Worm (Caenorhabditis elegans): ENCODE data around the gene ZK1290.11.

ZK1290.11 gene

ce11 chrII:7570305-7570704 lies 8.9 kb upstream of the ZK1290.11 start, which contains the start of gene F35D2.3:
F35D2.3 (plus strand) TSS chrII:7570605.
- TF ChIP-seq madf-9 (GFP tag; conservative IDR thresholded peaks at IDR 0.05) (no peak), aly-2 (tag; optimal IDR thresholded peaks at IDR 0.05) (no peak), fos-1 (tag; optimal IDR thresholded peaks at IDR 0.05) (no peak), spr-1 (tag; optimal IDR thresholded peaks at IDR 0.05) (no peak), F49E8.2 (tag; optimal IDR thresholded peaks at IDR 0.05; ENCODE audit: borderline replicate concordance) (no peak), vab-7 (GFP tag; IDR thresholded peaks at IDR 0.05) (no peak), F44E2.7 (GFP tag; IDR thresholded peaks at IDR 0.05) (no peak), Y48G9A.11 (GFP tag; IDR thresholded peaks at IDR 0.05) (no peak), fkh-10 (GFP tag; optimal IDR thresholded peaks at IDR 0.05) (no peak), daf-19 (GFP tag; conservative IDR thresholded peaks at IDR 0.05) (no peak), madf-5 (GFP tag; IDR thresholded peaks at IDR 0.05) (no peak), unc-130 (GFP tag; optimal IDR thresholded peaks at IDR 0.05) (no peak), lin-1 (GFP tag; IDR thresholded peaks at IDR 0.05) (no peak), sdz-12 (GFP tag; optimal IDR thresholded peaks at IDR 0.05) (no peak), nhr-42 (GFP tag; IDR thresholded peaks at IDR 0.05) (no peak), egl-43 (GFP tag; IDR thresholded peaks at IDR 0.05) (no peak), mep-1 (tag; optimal IDR thresholded peaks at IDR 0.05) (no peak)

ce11 chrII:7562616-7563015 lies 1.2 kb upstream of the ZK1290.11 start:
- TF ChIP-seq nhr-237 (tag; optimal IDR thresholded peaks at IDR 0.05) (no peak), unc-62 (GFP tag; optimal IDR thresholded peaks at IDR 0.05 in 1 of 2) (peak in 1 of 2 experiments; percentile 87), unc-62 (tag; optimal IDR thresholded peaks at IDR 0.05) (no peak)

ce11 chrII:7560844-7561243 lies 550 bp downstream of the ZK1290.11 start:
- TF ChIP-seq unc-62 (GFP tag; optimal IDR thresholded peaks at IDR 0.05 in 1 of 2), result peak in 1 of 2 experiments; percentile 96
- no peak for TF ChIP-seq unc-62 (tag; optimal IDR thresholded peaks at IDR 0.05)
- no peak for TF ChIP-seq zag-1 (tag; optimal IDR thresholded peaks at IDR 0.05)
- TF ChIP-seq daf-8 (GFP tag; IDR thresholded peaks at IDR 0.05), result no peak
- TF ChIP-seq ceh-20 (GFP tag; IDR thresholded peaks at IDR 0.05), result no peak
- TF ChIP-seq nhr-77 (tag; optimal IDR thresholded peaks at IDR 0.05), result no peak

- peak; percentile 92 for TF ChIP-seq fkh-10 (GFP tag; optimal IDR thresholded peaks at IDR 0.05)
- no peak for TF ChIP-seq R02D3.7 (tag; optimal IDR thresholded peaks at IDR 0.05)
Observed at ce11 chrII:7558864-7559263, 2.5 kb downstream of the ZK1290.11 start.

ce11 chrII:7557981-7558380 lies 3.4 kb downstream of the ZK1290.11 start:
- TF ChIP-seq T26A8.4 (GFP tag; IDR thresholded peaks at IDR 0.05) (no peak), fkh-10 (GFP tag; optimal IDR thresholded peaks at IDR 0.05) (no peak), arid-1 (GFP tag; conservative IDR thresholded peaks at IDR 0.05) (no peak), skn-1 (tag; optimal IDR thresholded peaks at IDR 0.05) (no peak), mdl-1 (tag; optimal IDR thresholded peaks at IDR 0.05) (peak in 1 of 2 experiments; percentile 33), Y5F2A.4 (GFP tag; optimal IDR thresholded peaks at IDR 0.05) (no peak), F37D6.2 (tag; optimal IDR thresholded peaks at IDR 0.05) (no peak), vab-7 (GFP tag; IDR thresholded peaks at IDR 0.05) (no peak), zfp-2 (tag; optimal IDR thresholded peaks at IDR 0.05) (no peak), unc-62 (GFP tag; optimal IDR thresholded peaks at IDR 0.05 in 1 of 2) (peak in 1 of 2 experiments; percentile 94), unc-62 (tag; optimal IDR thresholded peaks at IDR 0.05) (no peak), zag-1 (tag; optimal IDR thresholded peaks at IDR 0.05) (no peak), dmd-6 (GFP tag; IDR thresholded peaks at IDR 0.05) (peak; percentile 83), ama-1 (optimal IDR thresholded peaks at IDR 0.05) (no peak), nhr-76 (tag; optimal IDR thresholded peaks at IDR 0.05) (no peak), mxl-3 (GFP tag; optimal IDR thresholded peaks at IDR 0.05) (no peak), snpc-1.2 (GFP tag; IDR thresholded peaks at IDR 0.05) (no peak), D1046.2 (GFP tag; IDR thresholded peaks at IDR 0.05) (no peak), Y48G9A.11 (GFP tag; IDR thresholded peaks at IDR 0.05) (no peak), nhr-28 (tag; optimal IDR thresholded peaks at IDR 0.05) (peak; percentile 30), set-16 (GFP tag; IDR thresholded peaks at IDR 0.05) (no peak), nhr-48 (tag; optimal IDR thresholded peaks at IDR 0.05) (peak; percentile 17), egl-43 (GFP tag; IDR thresholded peaks at IDR 0.05) (no peak), mes-2 (tag; optimal IDR thresholded peaks at IDR 0.05; ENCODE audit: poor library complexity, severe bottlenecking) (no peak), hlh-30 (tag; optimal IDR thresholded peaks at IDR 0.05; ENCODE audit: insufficient read depth) (no peak), ceh-44 (GFP tag; IDR thresholded peaks at IDR 0.05) (no peak), cey-2 (tag; optimal IDR thresholded peaks at IDR 0.05; ENCODE audit: borderline replicate concordance, insufficient read depth) (no peak)
